Worm (Caenorhabditis elegans): ENCODE measurements around the gene C26F1.3.

ce11 chrV:7761906-7762305 is 15.2 kb upstream of the C26F1.3 start:
- TF ChIP-seq ceh-28 (tag; optimal IDR thresholded peaks at IDR 0.05) (no peak), lin-39 (tag; optimal IDR thresholded peaks at IDR 0.05) (no peak), egl-27 (tag; optimal IDR thresholded peaks at IDR 0.05) (no peak), eor-1 (tag; optimal IDR thresholded peaks at IDR 0.05) (no peak), ztf-11 (tag; optimal IDR thresholded peaks at IDR 0.05) (no peak), elt-3 (tag; optimal IDR thresholded peaks at IDR 0.05) (no peak), unc-62 (GFP tag; optimal IDR thresholded peaks at IDR 0.05) (no peak)

Measured in whole organism, L3 larva.